Worm (Caenorhabditis elegans) whole organism, young adult: ENCODE data around the gene C35A5.3.
A peak's percentile ranks its signal among the peaks of the same experiment; 100 is the strongest.

Source experiments
- B0035.1 ChIP-seq: sonication (generic microtip); optimal IDR thresholded peaks from 2 replicates; lab custom pipeline; 2016; ENCODE audit warnings: missing genetic modification characterization, mild to moderate bottlenecking, missing compliant biosample characterization, missing genotype, missing genetic modification reagents
- B0336.3 ChIP-seq: fragments of 200-800 bp; sonication (Bioruptor generic); IDR thresholded peaks from 2 replicates; pipeline ENCODE4 v1.3.6; 2022; ENCODE audit warnings: missing genetic modification characterization, missing compliant biosample characterization
- C17E4.6 ChIP-seq: fragments of 200-800 bp; sonication (Bioruptor generic); IDR thresholded peaks from 2 replicates; pipeline ENCODE4 v1.3.6; 2022; ENCODE audit warnings: missing genetic modification reagents, missing genetic modification characterization, missing compliant biosample characterization
- F10E7.11 ChIP-seq: sonication (generic microtip); optimal IDR thresholded peaks from 2 replicates; lab custom pipeline; 2017; ENCODE audit warnings: mild to moderate bottlenecking, missing genetic modification characterization, moderate library complexity, missing compliant biosample characterization
- F22D6.2 ChIP-seq: sonication (generic microtip); optimal IDR thresholded peaks from 2 replicates; lab custom pipeline; 2016; ENCODE audit warnings: mild to moderate bottlenecking, missing genetic modification characterization, missing compliant biosample characterization
- F57A8.1 ChIP-seq: fragments of 200-800 bp; sonication (Bioruptor generic); optimal IDR thresholded peaks from 2 replicates; lab custom pipeline; 2018; ENCODE audit warnings: mild to moderate bottlenecking, missing genetic modification characterization, moderate library complexity, missing compliant biosample characterization
- F57C9.4 ChIP-seq: sonication (generic microtip); optimal IDR thresholded peaks from 2 replicates; lab custom pipeline; 2017; ENCODE audit warnings: mild to moderate bottlenecking, missing genetic modification characterization, missing compliant biosample characterization
- K12H6.12 ChIP-seq: fragments of 200-800 bp; sonication (Bioruptor generic); optimal IDR thresholded peaks from 2 replicates; lab custom pipeline; 2018; ENCODE audit warnings: mild to moderate bottlenecking, missing genetic modification characterization, missing compliant biosample characterization
- Y53G8AR.9 ChIP-seq: fragments of 200-800 bp; sonication (Bioruptor generic); conservative IDR thresholded peaks from 2 replicates; pipeline ENCODE4 v1.3.6; 2022; ENCODE audit warnings: missing genetic modification reagents, missing genetic modification characterization, missing compliant biosample characterization
- Y56A3A.18 ChIP-seq: fragments of 200-800 bp; sonication (Bioruptor generic); IDR thresholded peaks from 2 replicates; pipeline ENCODE4 v1.3.6; 2022; ENCODE audit warnings: missing genetic modification reagents, missing genetic modification characterization, missing compliant biosample characterization
- Y79H2A.3 ChIP-seq: fragments of 200-800 bp; sonication (Bioruptor generic); conservative IDR thresholded peaks from 2 replicates; pipeline ENCODE4 v1.3.6; 2022; ENCODE audit warnings: missing genetic modification reagents, missing genetic modification characterization, missing compliant biosample characterization
- Y95B8A.8 ChIP-seq: fragments of 200-800 bp; sonication (Bioruptor generic); IDR thresholded peaks from 2 replicates; pipeline ENCODE4 v1.3.6; 2022; ENCODE audit warnings: missing genetic modification reagents, missing genetic modification characterization, missing compliant biosample characterization
- athp-1 ChIP-seq: sonication (generic microtip); optimal IDR thresholded peaks from 2 replicates; lab custom pipeline; 2017; ENCODE audit warnings: mild to moderate bottlenecking, missing genetic modification characterization, missing compliant biosample characterization
- attf-5 ChIP-seq: fragments of 200-800 bp; sonication (Bioruptor generic); optimal IDR thresholded peaks from 2 replicates; lab custom pipeline; 2018; ENCODE audit warnings: mild to moderate bottlenecking, missing genetic modification characterization, missing compliant biosample characterization
- attf-6 ChIP-seq: fragments of 200-800 bp; sonication (Bioruptor generic); IDR thresholded peaks from 2 replicates; pipeline ENCODE4 v1.3.6; 2022; ENCODE audit warnings: missing genetic modification reagents, missing genetic modification characterization, missing compliant biosample characterization
- bed-1 ChIP-seq: fragments of 200-800 bp; sonication (Bioruptor generic); IDR thresholded peaks from 2 replicates; pipeline ENCODE4 v1.3.6; 2022; ENCODE audit warnings: missing genetic modification reagents, missing genetic modification characterization, missing compliant biosample characterization
- bed-2 ChIP-seq: fragments of 200-800 bp; sonication (Bioruptor generic); IDR thresholded peaks from 2 replicates; pipeline ENCODE4 v1.3.6; 2022; ENCODE audit warnings: missing genetic modification reagents, missing genetic modification characterization, missing compliant biosample characterization
- ccch-3 ChIP-seq: fragments of 200-800 bp; sonication (Bioruptor generic); optimal IDR thresholded peaks from 2 replicates; lab custom pipeline; 2018; ENCODE audit warnings: mild to moderate bottlenecking, missing genetic modification characterization, missing compliant biosample characterization
- ceh-27 ChIP-seq: fragments of 200-800 bp; sonication (Bioruptor generic); optimal IDR thresholded peaks from 2 replicates; lab custom pipeline; 2018; ENCODE audit warnings: mild to moderate bottlenecking, missing genetic modification characterization, moderate library complexity, missing compliant biosample characterization
- chd-7 ChIP-seq: sonication (generic microtip); optimal IDR thresholded peaks from 2 replicates; lab custom pipeline; 2016; ENCODE audit warnings: mild to moderate bottlenecking, missing genetic modification characterization, moderate library complexity, missing compliant biosample characterization
- die-1 ChIP-seq: sonication (generic microtip); optimal IDR thresholded peaks from 2 replicates; lab custom pipeline; 2016; ENCODE audit warnings: missing genotype, mild to moderate bottlenecking, missing genetic modification characterization, missing compliant biosample characterization
- egrh-3 ChIP-seq: fragments of 200-800 bp; sonication (Bioruptor generic); IDR thresholded peaks from 2 replicates; pipeline ENCODE4 v1.3.6; 2022; ENCODE audit warnings: missing genetic modification reagents, missing genetic modification characterization, missing compliant biosample characterization
- ekl-4 ChIP-seq: fragments of 200-800 bp; sonication (Bioruptor generic); IDR thresholded peaks from 2 replicates; pipeline ENCODE4 v1.3.6; 2022; ENCODE audit warnings: missing genetic modification reagents, missing genetic modification characterization, missing compliant biosample characterization
- hmg-20 ChIP-seq: fragments of 200-800 bp; sonication (Bioruptor generic); IDR thresholded peaks from 2 replicates; pipeline ENCODE4 v1.3.6; 2022; ENCODE audit warnings: missing genetic modification reagents, missing genetic modification characterization, missing compliant biosample characterization
- hsf-1 ChIP-seq: fragments of 200-800 bp; sonication (Bioruptor generic); IDR thresholded peaks from 2 replicates; pipeline ENCODE4 v1.3.6; 2022; ENCODE audit warnings: missing genetic modification reagents, missing genetic modification characterization, missing compliant biosample characterization
- lag-1 ChIP-seq: fragments of 200-800 bp; sonication (Bioruptor generic); IDR thresholded peaks from 2 replicates; pipeline ENCODE4 v1.3.6; 2022; ENCODE audit warnings: missing genetic modification reagents, missing genetic modification characterization, missing compliant biosample characterization
- lin-26 ChIP-seq: fragments of 200-800 bp; sonication (Bioruptor generic); IDR thresholded peaks from 2 replicates; pipeline ENCODE4 v1.3.6; 2022; ENCODE audit warnings: missing genetic modification reagents, missing genetic modification characterization, missing compliant biosample characterization
- lsl-1 ChIP-seq: fragments of 200-800 bp; sonication (Bioruptor generic); optimal IDR thresholded peaks from 2 replicates; lab custom pipeline; 2018; ENCODE audit warnings: mild to moderate bottlenecking, missing genetic modification characterization, moderate library complexity, missing compliant biosample characterization
- madf-10 ChIP-seq: sonication (generic microtip); optimal IDR thresholded peaks from 2 replicates; lab custom pipeline; 2016; ENCODE audit warnings: mild to moderate bottlenecking, missing genetic modification characterization, missing compliant biosample characterization
- madf-3 ChIP-seq: fragments of 200-800 bp; sonication (Bioruptor generic); IDR thresholded peaks from 2 replicates; pipeline ENCODE4 v1.3.6; 2022; ENCODE audit warnings: missing genetic modification reagents, missing genetic modification characterization, missing compliant biosample characterization
- madf-6 ChIP-seq: fragments of 200-800 bp; sonication (Bioruptor generic); IDR thresholded peaks from 2 replicates; pipeline ENCODE4 v1.3.6; 2022; ENCODE audit warnings: missing genetic modification reagents, missing genetic modification characterization, missing compliant biosample characterization
- nfya-1 ChIP-seq: sonication (generic microtip); optimal IDR thresholded peaks from 2 replicates; lab custom pipeline; 2017; ENCODE audit warnings: antibody characterized with exemption, missing compliant biosample characterization, missing genetic modification characterization, borderline replicate concordance; ENCODE audit not compliant: insufficient read depth
- nfya-2 ChIP-seq: fragments of 200-800 bp; sonication (Bioruptor generic); IDR thresholded peaks from 2 replicates; pipeline ENCODE4 v1.3.6; 2022; ENCODE audit warnings: missing genetic modification reagents, missing genetic modification characterization, missing compliant biosample characterization
- nhr-80 ChIP-seq: sonication (generic microtip); optimal IDR thresholded peaks from 2 replicates; lab custom pipeline; 2016; ENCODE audit warnings: missing genetic modification characterization, missing compliant biosample characterization
- nhr-90 ChIP-seq: sonication (generic microtip); optimal IDR thresholded peaks from 2 replicates; lab custom pipeline; 2016; ENCODE audit warnings: missing genotype, mild to moderate bottlenecking, missing genetic modification characterization, missing compliant biosample characterization
- pha-4 ChIP-seq: fragments of 150-350 bp; sonication (generic microtip); optimal IDR thresholded peaks from 2 replicates; lab custom pipeline; 2014; ENCODE audit warnings: missing biosample characterization, missing genetic modification reagents, missing genetic modification characterization
- rcor-1 ChIP-seq: fragments of 200-800 bp; sonication (Bioruptor generic); IDR thresholded peaks from 2 replicates; pipeline ENCODE4 v1.3.6; 2022; ENCODE audit warnings: missing genetic modification reagents, missing genetic modification characterization, missing compliant biosample characterization
- rpc-1 ChIP-seq, 2 experiments: fragments of 150-350 bp in 1 of 2; sonication (generic microtip) in 1 of 2; optimal IDR thresholded peaks; 2 replicates each; lab custom pipeline; 2014 to 2018; ENCODE audit warnings: missing biosample characterization in 1 of 2, missing genetic modification characterization in 1 of 2, missing genetic modification reagents in 1 of 2, missing genotype in 1 of 2
- sea-2 ChIP-seq: fragments of 200-800 bp; sonication (Bioruptor generic); IDR thresholded peaks from 2 replicates; pipeline ENCODE4 v1.3.6; 2022; ENCODE audit warnings: missing genetic modification characterization, missing compliant biosample characterization
- snpc-4 ChIP-seq, 5 experiments: fragments of 150-350 bp in 1 of 5; sonication (generic microtip) in 4 of 5; optimal IDR thresholded peaks; 2 replicates each; lab custom pipeline; 2014 to 2018; ENCODE audit warnings: missing genetic modification characterization in 5 of 5, missing biosample characterization in 3 of 5, antibody characterized with exemption in 2 of 5, mild to moderate bottlenecking in 2 of 5, missing compliant biosample characterization in 2 of 5, missing genotype in 2 of 5, moderate library complexity in 2 of 5, missing genetic modification reagents in 1 of 5
- tbp1 ChIP-seq: fragments of 200-800 bp; sonication (Bioruptor generic); optimal IDR thresholded peaks from 2 replicates; lab custom pipeline; 2018; ENCODE audit warnings: mild to moderate bottlenecking, missing genetic modification characterization, missing compliant biosample characterization
- unc-62 ChIP-seq: fragments of 150-350 bp; optimal IDR thresholded peaks from 2 replicates; lab custom pipeline; 2014; ENCODE audit warnings: missing biosample characterization, missing genetic modification reagents, missing genetic modification characterization
- zim-3 ChIP-seq: sonication (generic microtip); optimal IDR thresholded peaks from 2 replicates; lab custom pipeline; 2017; ENCODE audit warnings: mild to moderate bottlenecking, missing genetic modification characterization, moderate library complexity, missing compliant biosample characterization
- ztf-22 ChIP-seq: fragments of 200-800 bp; sonication (Bioruptor generic); optimal IDR thresholded peaks from 2 replicates; lab custom pipeline; 2018; ENCODE audit warnings: mild to moderate bottlenecking, missing genetic modification characterization, moderate library complexity, missing compliant biosample characterization
- ztf-26 ChIP-seq: sonication (generic microtip); optimal IDR thresholded peaks from 2 replicates; lab custom pipeline; 2017; ENCODE audit warnings: missing genetic modification characterization, missing compliant biosample characterization
- ztf-3 ChIP-seq: fragments of 200-800 bp; sonication (Bioruptor generic); optimal IDR thresholded peaks from 2 replicates; lab custom pipeline; 2018; ENCODE audit warnings: mild to moderate bottlenecking, missing genetic modification characterization, missing compliant biosample characterization
- ztf-6 ChIP-seq: fragments of 200-800 bp; sonication (Bioruptor generic); IDR thresholded peaks from 2 replicates; pipeline ENCODE4 v1.3.6; 2022; ENCODE audit warnings: missing genetic modification reagents, missing genetic modification characterization, missing compliant biosample characterization

The C35A5.3 gene

DNA sequence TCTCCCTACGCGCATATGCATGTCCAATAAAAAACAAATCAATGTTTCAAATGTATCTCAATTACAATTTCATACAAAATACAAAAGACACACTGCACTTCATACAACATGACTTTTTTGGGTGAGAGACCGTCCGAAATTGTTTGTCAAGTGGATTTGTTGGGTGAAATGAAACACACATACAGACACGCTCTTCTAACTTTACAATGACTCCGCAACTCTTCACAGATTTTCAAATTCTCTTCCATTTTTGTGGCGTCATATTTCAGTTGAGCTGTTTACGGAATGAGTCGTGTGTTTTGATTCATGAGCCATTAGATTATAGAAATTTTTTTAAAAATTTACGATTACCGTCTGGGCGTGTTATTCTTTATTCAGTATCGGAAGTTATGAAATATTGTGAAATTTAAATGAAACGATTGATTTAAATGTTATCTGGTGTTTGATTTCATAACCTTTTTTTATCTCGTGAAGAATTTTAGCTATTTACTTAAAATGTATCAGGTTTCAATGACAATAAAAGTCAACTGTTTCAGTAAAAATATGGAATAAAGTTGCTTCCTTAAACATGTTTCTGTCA, 24.2 kb downstream of the C35A5.3 start (continued):
- no peak for TF ChIP-seq lag-1
- no peak for TF ChIP-seq ztf-22 (GFP tag; lab: Kevin White, UChicago)
- TF ChIP-seq nhr-80: no peak
- TF ChIP-seq bed-2 (GFP tag; lab: Robert Waterston, UW): no peak
- no peak for TF ChIP-seq Y53G8AR.9 (GFP tag; lab: Robert Waterston, UW)
- TF ChIP-seq K12H6.12 (tag; lab: Kevin White, UChicago): no peak
- no peak for TF ChIP-seq bed-1 (GFP tag; lab: Robert Waterston, UW)
- no peak for TF ChIP-seq pha-4 (tag; lab: Kevin White, UChicago)
- TF ChIP-seq Y79H2A.3 (GFP tag; lab: Robert Waterston, UW): no peak
- no peak for TF ChIP-seq attf-6 (GFP tag; lab: Robert Waterston, UW)
- TF ChIP-seq B0336.3: no peak
- TF ChIP-seq hsf-1 (GFP tag; lab: Robert Waterston, UW): no peak
- TF ChIP-seq attf-5 (GFP tag; lab: Kevin White, UChicago): no peak
- TF ChIP-seq C17E4.6 (GFP tag; lab: Robert Waterston, UW): no peak
- peak; percentile 4 for TF ChIP-seq ceh-27 (GFP tag; lab: Kevin White, UChicago)
- no peak for TF ChIP-seq madf-6 (GFP tag; lab: Robert Waterston, UW)
- TF ChIP-seq die-1: no peak
- no peak for TF ChIP-seq egrh-3
- no peak for TF ChIP-seq rpc-1 (optimal IDR thresholded peaks at IDR 0.05; lab: Kevin White, UChicago)
- no peak for TF ChIP-seq rpc-1 (tag; optimal IDR thresholded peaks at IDR 0.05; lab: Kevin White, UChicago)
- no peak for TF ChIP-seq Y56A3A.18
- TF ChIP-seq Y95B8A.8 (GFP tag; lab: Robert Waterston, UW): no peak
- TF ChIP-seq nfya-2 (GFP tag; lab: Robert Waterston, UW): no peak
- TF ChIP-seq madf-3: peak; percentile 68; the same call in 1 of the 2 replicates
- peak; percentile 15 for TF ChIP-seq B0035.1 (tag; lab: Kevin White, UChicago)
- no peak for TF ChIP-seq tbp1
- TF ChIP-seq ztf-6 (GFP tag; lab: Robert Waterston, UW): no peak
- TF ChIP-seq F10E7.11 (tag; lab: Kevin White, UChicago): no peak
- no peak for TF ChIP-seq chd-7 (tag; lab: Kevin White, UChicago)
- no peak for TF ChIP-seq athp-1 (tag; lab: Kevin White, UChicago)
- TF ChIP-seq ztf-26 (tag; lab: Kevin White, UChicago): no peak
- TF ChIP-seq ekl-4 (GFP tag; lab: Robert Waterston, UW): no peak
- TF ChIP-seq, all 124 proteins: peak for 6

DNA sequence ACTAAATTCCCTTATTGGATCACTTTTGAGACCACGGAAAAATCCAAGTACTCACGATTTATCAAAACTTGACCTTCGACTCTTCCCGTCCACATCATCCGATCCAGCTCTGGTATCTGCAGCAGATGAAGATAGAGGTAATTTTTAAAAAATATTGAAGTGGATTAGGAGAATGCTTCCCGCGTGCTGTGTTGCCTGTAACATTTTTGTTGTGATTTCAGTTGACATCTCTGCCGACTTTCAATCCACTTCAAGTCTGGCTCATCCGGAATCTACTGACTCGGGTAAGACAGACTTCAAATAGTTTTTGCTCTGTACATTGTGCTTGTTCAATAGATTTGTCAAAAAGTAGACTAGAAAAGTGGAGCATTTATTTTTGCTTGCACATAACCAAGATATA, 25.8 kb downstream of the C35A5.3 start:
- no peak for TF ChIP-seq ccch-3 (GFP tag; lab: Kevin White, UChicago)
- TF ChIP-seq madf-10 (tag; lab: Kevin White, UChicago): no peak
- TF ChIP-seq nfya-1 (tag; lab: Kevin White, UChicago): no peak
- TF ChIP-seq lin-26 (GFP tag; lab: Robert Waterston, UW): no peak
- no peak for TF ChIP-seq F57C9.4 (tag; lab: Kevin White, UChicago)
- no peak for TF ChIP-seq ztf-3 (GFP tag; lab: Kevin White, UChicago)
- TF ChIP-seq, all 124 proteins: peak for 0

DNA sequence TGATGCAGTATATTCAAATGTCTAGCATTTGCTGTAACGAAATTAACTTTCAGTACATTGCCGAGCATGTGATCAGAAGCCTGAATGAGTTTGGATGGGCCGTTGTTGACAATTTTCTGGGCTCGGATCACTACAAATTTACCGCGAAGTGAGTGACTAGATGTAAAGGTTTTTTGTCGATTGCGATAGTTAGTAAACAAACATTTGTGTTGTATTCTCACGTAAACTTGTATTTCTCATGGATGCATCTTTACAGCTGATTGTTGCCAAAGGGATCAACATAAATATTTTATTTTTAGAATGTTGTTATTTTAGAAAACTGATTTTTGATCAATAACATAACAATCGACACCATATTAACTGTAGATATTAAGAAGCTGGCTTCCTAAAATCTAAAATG, 27.2 kb downstream of the C35A5.3 start:
- TF ChIP-seq F57A8.1 (GFP tag; lab: Kevin White, UChicago) (no peak), F22D6.2 (tag; lab: Kevin White, UChicago) (no peak), lsl-1 (GFP tag; lab: Kevin White, UChicago) (no peak), nhr-90 (tag; lab: Kevin White, UChicago) (no peak), zim-3 (no peak), unc-62 (no peak), die-1 (no peak), hmg-20 (no peak), rcor-1 (GFP tag; lab: Robert Waterston, UW) (no peak), rpc-1 (optimal IDR thresholded peaks at IDR 0.05; lab: Kevin White, UChicago) (no peak), rpc-1 (tag; optimal IDR thresholded peaks at IDR 0.05; lab: Kevin White, UChicago) (no peak), sea-2 (GFP tag; lab: Robert Waterston, UW) (no peak), snpc-4 (GFP tag; optimal IDR thresholded peaks at IDR 0.05; lab: Kevin White, UChicago) (no peak), snpc-4 (tag; optimal IDR thresholded peaks at IDR 0.05; lab: Kevin White, UChicago) (no peak)
